Fruit fly (Drosophila melanogaster) whole organism, embryonic: ENCODE measurements around the gene SecCl.

Experiments used
- Atf3 ChIP-seq: fragments of 200-800 bp; sonication (Bioruptor generic); optimal IDR thresholded peaks from 3 replicates; lab custom pipeline; 2016; ENCODE audit warnings: missing biosample characterization, missing genetic modification characterization
- Bgb ChIP-seq: fragments of 200-800 bp; sonication (Bioruptor generic); IDR thresholded peaks from 2 replicates; pipeline ENCODE4 v1.3.6; 2022; ENCODE audit warnings: missing biosample characterization, missing genetic modification characterization; ENCODE audit not compliant: partially characterized antibody
- CG11085 ChIP-seq: fragments of 200-800 bp; sonication (Bioruptor generic); IDR thresholded peaks from 2 replicates; pipeline ENCODE4 v1.3.6; 2022; ENCODE audit warnings: missing biosample characterization, missing genetic modification characterization
- CG12155 ChIP-seq: fragments of 200-800 bp; sonication (Bioruptor generic); optimal IDR thresholded peaks from 3 replicates; lab custom pipeline; 2016; ENCODE audit warnings: missing biosample characterization, missing genetic modification characterization
- CG14667 ChIP-seq: fragments of 200-800 bp; sonication (Bioruptor generic); IDR thresholded peaks from 2 replicates; pipeline ENCODE4 v1.3.6; 2022; ENCODE audit warnings: missing biosample characterization, missing genetic modification characterization
- CG15601 ChIP-seq: fragments of 200-800 bp; sonication (Bioruptor generic); optimal IDR thresholded peaks from 3 replicates; lab custom pipeline; 2019; ENCODE audit warnings: missing biosample characterization, mild to moderate bottlenecking, missing genetic modification characterization, moderate library complexity
- CG17359 ChIP-seq: fragments of 200-800 bp; sonication (Bioruptor generic); optimal IDR thresholded peaks from 3 replicates; lab custom pipeline; 2018; ENCODE audit warnings: missing biosample characterization, mild to moderate bottlenecking, missing genetic modification characterization, moderate library complexity
- CG17912 ChIP-seq: fragments of 200-800 bp; sonication (Bioruptor generic); optimal IDR thresholded peaks from 2 replicates; lab custom pipeline; 2018; ENCODE audit warnings: missing biosample characterization, mild to moderate bottlenecking, missing genetic modification characterization
- CG2202 ChIP-seq: fragments of 200-800 bp; sonication (Bioruptor generic); optimal IDR thresholded peaks from 2 replicates; lab custom pipeline; 2018; ENCODE audit warnings: missing biosample characterization, mild to moderate bottlenecking, missing genetic modification characterization
- CG31365 ChIP-seq: fragments of 200-800 bp; sonication (Bioruptor generic); optimal IDR thresholded peaks from 2 replicates; lab custom pipeline; 2018; ENCODE audit warnings: missing biosample characterization, mild to moderate bottlenecking, missing genetic modification characterization
- CG31441 ChIP-seq: fragments of 200-800 bp; sonication (Bioruptor generic); IDR thresholded peaks from 2 replicates; pipeline ENCODE4 v1.3.6; 2022; ENCODE audit warnings: missing biosample characterization, missing genetic modification characterization
- CG3281 ChIP-seq: fragments of 200-800 bp; sonication (Bioruptor generic); optimal IDR thresholded peaks from 3 replicates; lab custom pipeline; 2017; ENCODE audit warnings: missing biosample characterization, mild to moderate bottlenecking, missing genetic modification characterization
- CG33557 ChIP-seq: fragments of 200-800 bp; sonication (Bioruptor generic); optimal IDR thresholded peaks from 2 replicates; lab custom pipeline; 2019; ENCODE audit warnings: missing biosample characterization, mild to moderate bottlenecking, missing genetic modification characterization, moderate library complexity
- CG4328 ChIP-seq: fragments of 200-800 bp; sonication (Bioruptor generic); optimal IDR thresholded peaks from 3 replicates; lab custom pipeline; 2017; ENCODE audit warnings: missing biosample characterization, missing genetic modification reagents, missing genetic modification characterization
- CG4730 ChIP-seq: fragments of 200-800 bp; sonication (Bioruptor generic); IDR thresholded peaks from 2 replicates; pipeline ENCODE4 v1.3.6; 2022; ENCODE audit warnings: missing biosample characterization, missing genetic modification characterization
- CG6689 ChIP-seq: fragments of 200-800 bp; sonication (Bioruptor generic); IDR thresholded peaks from 2 replicates; pipeline ENCODE4 v1.3.6; 2022; ENCODE audit warnings: missing biosample characterization, missing genetic modification characterization
- CG8924 ChIP-seq: fragments of 200-800 bp; optimal IDR thresholded peaks from 3 replicates; lab custom pipeline; 2019; ENCODE audit warnings: missing biosample characterization, mild to moderate bottlenecking, missing genetic modification characterization, moderate library complexity
- CG9437 ChIP-seq: fragments of 200-800 bp; sonication (Bioruptor generic); optimal IDR thresholded peaks from 2 replicates; lab custom pipeline; 2018; ENCODE audit warnings: missing biosample characterization, mild to moderate bottlenecking, missing genetic modification characterization
- D19A ChIP-seq: fragments of 200-800 bp; optimal IDR thresholded peaks from 3 replicates; lab custom pipeline; 2019; ENCODE audit warnings: missing biosample characterization, mild to moderate bottlenecking, missing genetic modification characterization, moderate library complexity
- Elba2 ChIP-seq: fragments of 200-800 bp; sonication (Bioruptor generic); optimal IDR thresholded peaks from 3 replicates; lab custom pipeline; 2016; ENCODE audit warnings: missing biosample characterization, missing genetic modification characterization
- HmgZ ChIP-seq: fragments of 200-800 bp; sonication (Bioruptor generic); optimal IDR thresholded peaks from 2 replicates; lab custom pipeline; 2018; ENCODE audit warnings: missing biosample characterization, mild to moderate bottlenecking, missing genetic modification characterization
- Mad ChIP-seq: fragments of 200-800 bp; sonication (Bioruptor generic); optimal IDR thresholded peaks from 2 replicates; lab custom pipeline; 2016; ENCODE audit warnings: missing biosample characterization, missing genetic modification characterization
- Med ChIP-seq: fragments of 200-800 bp; sonication (Bioruptor generic); peaks from one replicate; lab custom pipeline; 2016; ENCODE audit warnings: missing biosample characterization, missing genetic modification characterization, mild to moderate bottlenecking, inconsistent platforms, moderate library complexity
- Meics ChIP-seq: fragments of 200-800 bp; sonication (Bioruptor generic); optimal IDR thresholded peaks from 2 replicates; lab custom pipeline; 2017; ENCODE audit warnings: missing biosample characterization, mild to moderate bottlenecking, missing genetic modification characterization
- NC2α ChIP-seq: fragments of 200-800 bp; sonication (Bioruptor generic); optimal IDR thresholded peaks from 2 replicates; lab custom pipeline; 2016; ENCODE audit warnings: missing biosample characterization, missing genetic modification characterization
- Nf-YC ChIP-seq: fragments of 200-800 bp; optimal IDR thresholded peaks from 3 replicates; lab custom pipeline; 2019; ENCODE audit warnings: missing biosample characterization, mild to moderate bottlenecking, missing genetic modification characterization, moderate library complexity
- Optix ChIP-seq: fragments of 200-800 bp; sonication (Bioruptor generic); IDR thresholded peaks from 3 replicates; pipeline ENCODE4 v1.3.6; 2022; ENCODE audit warnings: missing biosample characterization, missing genetic modification characterization
- Ptx1 ChIP-seq: fragments of 200-800 bp; sonication (Bioruptor generic); IDR thresholded peaks from 2 replicates; pipeline ENCODE4 v1.3.6; 2022; ENCODE audit warnings: missing biosample characterization, missing genetic modification characterization
- Rx ChIP-seq: fragments of 200-800 bp; sonication (Bioruptor generic); IDR thresholded peaks from 2 replicates; pipeline ENCODE4 v1.3.6; 2022; ENCODE audit warnings: missing biosample characterization, missing genetic modification characterization
- Scr ChIP-seq: fragments of 200-800 bp; sonication (Bioruptor generic); IDR thresholded peaks from 2 replicates; pipeline ENCODE4 v1.3.6; 2022; ENCODE audit warnings: missing biosample characterization, missing genetic modification characterization; ENCODE audit not compliant: partially characterized antibody
- Spps ChIP-seq: fragments of 200-800 bp; sonication (Bioruptor generic); optimal IDR thresholded peaks from 2 replicates; lab custom pipeline; 2018; ENCODE audit warnings: missing biosample characterization, mild to moderate bottlenecking, missing genetic modification characterization
- Vsx1 ChIP-seq: fragments of 200-800 bp; sonication (Bioruptor generic); optimal IDR thresholded peaks from 2 replicates; lab custom pipeline; 2017; ENCODE audit warnings: missing biosample characterization, mild to moderate bottlenecking, missing genetic modification characterization, missing genetic modification reagents
- btn ChIP-seq: fragments of 200-800 bp; sonication (Bioruptor generic); optimal IDR thresholded peaks from 2 replicates; lab custom pipeline; 2016; ENCODE audit warnings: missing biosample characterization, missing genetic modification characterization
- cad ChIP-seq: fragments of >200 bp; optimal IDR thresholded peaks from 2 replicates; lab custom pipeline; 2017; ENCODE audit warnings: missing biosample characterization, missing genetic modification characterization
- cato ChIP-seq: fragments of 200-800 bp; sonication (Bioruptor generic); optimal IDR thresholded peaks from 2 replicates; lab custom pipeline; 2016; ENCODE audit warnings: missing biosample characterization, missing genetic modification characterization, borderline replicate concordance
- cg ChIP-seq: fragments of 200-800 bp; sonication (Bioruptor generic); optimal IDR thresholded peaks from 3 replicates; lab custom pipeline; 2019; ENCODE audit warnings: missing biosample characterization, mild to moderate bottlenecking, missing genetic modification characterization, moderate library complexity
- dan ChIP-seq: fragments of 200-800 bp; sonication (Bioruptor generic); IDR thresholded peaks from 2 replicates; pipeline ENCODE4 v1.3.6; 2022; ENCODE audit warnings: missing biosample characterization, missing genetic modification characterization
- dati ChIP-seq: fragments of 200-800 bp; sonication (Bioruptor generic); IDR thresholded peaks from 2 replicates; pipeline ENCODE4 v1.3.6; 2022; ENCODE audit warnings: missing biosample characterization, missing genetic modification characterization
- dpn ChIP-seq, 2 experiments: fragments of 200-800 bp; sonication (Bioruptor generic); optimal IDR thresholded peaks; 3 replicates each; lab custom pipeline; 2016; ENCODE audit warnings: missing biosample characterization in 2 of 2, missing genetic modification characterization in 2 of 2
- en ChIP-seq: fragments of 200-800 bp; sonication (Bioruptor generic); optimal IDR thresholded peaks from 2 replicates; lab custom pipeline; 2016; ENCODE audit warnings: missing biosample characterization, missing genetic modification characterization
- esg ChIP-seq: fragments of 200-800 bp; sonication (Bioruptor generic); conservative IDR thresholded peaks from 2 replicates; pipeline ENCODE4 v1.3.6; 2022; ENCODE audit warnings: missing biosample characterization, missing genetic modification characterization
- h ChIP-seq: fragments of >200 bp; optimal IDR thresholded peaks from 2 replicates; lab custom pipeline; 2017
- org-1 ChIP-seq: fragments of 200-800 bp; sonication (Bioruptor generic); optimal IDR thresholded peaks from 2 replicates; lab custom pipeline; 2017; ENCODE audit warnings: missing biosample characterization, missing genetic modification characterization
- pho ChIP-seq: fragments of 200-800 bp; sonication (Bioruptor generic); optimal IDR thresholded peaks from 2 replicates; lab custom pipeline; 2016; ENCODE audit warnings: missing biosample characterization, missing genetic modification characterization
- repo ChIP-seq: fragments of 200-800 bp; sonication (Bioruptor generic); optimal IDR thresholded peaks from 2 replicates; lab custom pipeline; 2016; ENCODE audit warnings: missing biosample characterization, missing genetic modification characterization
- sc ChIP-seq, 3 experiments: fragments of >200 bp in 2 of 3; fragments of 200-800 bp in 1 of 3; sonication (Bioruptor generic) in 1 of 3; optimal IDR thresholded peaks; 2 replicates in 2 of 3; 3 replicates in 1 of 3; lab custom pipeline; 2017; ENCODE audit warnings: mild to moderate bottlenecking in 1 of 3, missing biosample characterization in 1 of 3, missing genetic modification characterization in 1 of 3, missing genetic modification reagents in 1 of 3
- sens-2 ChIP-seq: fragments of 200-800 bp; sonication (Bioruptor generic); IDR thresholded peaks from 2 replicates; pipeline ENCODE4 v1.3.6; 2022; ENCODE audit warnings: missing biosample characterization, missing genetic modification characterization
- sna ChIP-seq: fragments of 200-800 bp; sonication (Bioruptor generic); IDR thresholded peaks from 2 replicates; pipeline ENCODE4 v1.3.6; 2022; ENCODE audit warnings: missing biosample characterization, missing genetic modification characterization; ENCODE audit not compliant: partially characterized antibody
- tap ChIP-seq: fragments of 200-800 bp; optimal IDR thresholded peaks from 3 replicates; lab custom pipeline; 2019; ENCODE audit warnings: missing biosample characterization, mild to moderate bottlenecking, missing genetic modification characterization, moderate library complexity
- toy ChIP-seq: fragments of 200-800 bp; sonication (Bioruptor generic); IDR thresholded peaks from 2 replicates; pipeline ENCODE4 v1.3.6; 2022; ENCODE audit warnings: missing biosample characterization, missing genetic modification characterization
- ttk ChIP-seq: fragments of 200-800 bp; sonication (Bioruptor generic); IDR thresholded peaks from 2 replicates; pipeline ENCODE4 v2.1.2; 2022; ENCODE audit warnings: missing biosample characterization, missing genetic modification characterization
- zfh2 ChIP-seq: fragments of 200-800 bp; sonication (Bioruptor generic); optimal IDR thresholded peaks from 2 replicates; lab custom pipeline; 2016; ENCODE audit warnings: missing biosample characterization, missing genetic modification characterization

Gene SecCl

dm6 chr3L:17475979-17476393, 6.1 kb downstream of the SecCl start, which contains the start of gene CG34250 (continued):
- TF ChIP-seq dpn (GFP tag; optimal IDR thresholded peaks at IDR 0.05; lab: Kevin White, UChicago) (peak; percentile 41 to 55), dan (GFP tag; lab: Robert Waterston, UW) (no peak), btn (GFP tag; lab: Kevin White, UChicago) (no peak), CG8924 (tag; lab: Kevin White, UChicago) (peak; percentile 42), CG4328 (GFP tag; lab: Kevin White, UChicago) (peak; percentile 3), Rx (no peak), Med (GFP tag; lab: Kevin White, UChicago) (peak; percentile 67), Scr (GFP tag; lab: Robert Waterston, UW) (peak; percentile 82), Ptx1 (no peak), CG12155 (GFP tag; lab: Kevin White, UChicago) (peak; percentile 38), pho (GFP tag; lab: Kevin White, UChicago) (no peak), Atf3 (GFP tag; lab: Kevin White, UChicago) (no peak), sc (optimal IDR thresholded peaks at IDR 0.05; lab: Kevin White, UChicago) (no peak), sc (GFP tag; optimal IDR thresholded peaks at IDR 0.05; lab: Kevin White, UChicago) (no peak), tap (no peak), repo (GFP tag; lab: Kevin White, UChicago) (no peak), CG4730 (GFP tag; lab: Robert Waterston, UW) (no peak), D19A (tag; lab: Kevin White, UChicago) (peak; percentile 37), CG2202 (tag; lab: Kevin White, UChicago) (peak; percentile 5), cg (GFP tag; lab: Kevin White, UChicago) (no peak), cato (GFP tag; lab: Kevin White, UChicago) (no peak), dati (GFP tag; lab: Robert Waterston, UW) (no peak), sens-2 (GFP tag; lab: Robert Waterston, UW) (no peak), CG17359 (tag; lab: Kevin White, UChicago) (peak; percentile 9), Spps (no peak), CG31365 (tag; lab: Kevin White, UChicago) (no peak), CG11085 (GFP tag; lab: Robert Waterston, UW) (no peak), NC2α (GFP tag; lab: Kevin White, UChicago) (no peak), CG15601 (tag; lab: Kevin White, UChicago) (peak; percentile 58), cad (GFP tag; lab: Kevin White, UChicago) (no peak), HmgZ (tag; lab: Kevin White, UChicago) (peak; percentile 59), CG6689 (GFP tag; lab: Robert Waterston, UW) (no peak), en (GFP tag; lab: Kevin White, UChicago) (no peak), Vsx1 (peak; percentile 17), Elba2 (GFP tag; lab: Kevin White, UChicago) (peak; percentile 68), CG14667 (no peak), Nf-YC (tag; lab: Kevin White, UChicago) (peak; percentile 75), CG3281 (peak; percentile 21), zfh2 (peak; percentile 14), ttk (GFP tag; lab: Robert Waterston, UW) (no peak), CG9437 (GFP tag; lab: Kevin White, UChicago) (no peak), Optix (GFP tag; lab: Robert Waterston, UW) (no peak), h (no peak), sna (peak; percentile 76), Meics (GFP tag; lab: Kevin White, UChicago) (peak; percentile 35), CG33557 (GFP tag; lab: Kevin White, UChicago) (no peak), Mad (GFP tag; lab: Kevin White, UChicago) (peak; percentile 34), Bgb (peak; percentile 72), CG17912 (no peak), CG31441 (GFP tag; lab: Robert Waterston, UW) (peak; percentile 60; the same call in 1 of the 2 replicates), esg (GFP tag; lab: Robert Waterston, UW) (no peak), toy (no peak), org-1 (GFP tag; lab: Kevin White, UChicago) (no peak)
